Fruit fly (Drosophila melanogaster) whole organism, prepupa: Measurements from ENCODE around the gene CG32148.

Experiments used
- Blimp-1 ChIP-seq: fragments of 200-800 bp; sonication (Bioruptor generic); optimal IDR thresholded peaks from 3 replicates; lab custom pipeline; 2017; ENCODE audit warnings: missing biosample characterization, missing genetic modification characterization, mild to moderate bottlenecking, moderate library complexity, missing genetic modification reagents
- CG10669 ChIP-seq: fragments of 200-800 bp; sonication (Bioruptor generic); optimal IDR thresholded peaks from 3 replicates; lab custom pipeline; 2018; ENCODE audit warnings: missing biosample characterization, mild to moderate bottlenecking, missing genetic modification characterization, moderate library complexity
- CG11762 ChIP-seq: fragments of 200-800 bp; sonication (Bioruptor generic); optimal IDR thresholded peaks from 3 replicates; lab custom pipeline; 2016; ENCODE audit warnings: missing biosample characterization, missing genetic modification characterization; ENCODE audit not compliant: insufficient read depth
- CG1621 ChIP-seq: fragments of 200-800 bp; sonication (Bioruptor generic); optimal IDR thresholded peaks from 3 replicates; lab custom pipeline; 2018; ENCODE audit warnings: missing biosample characterization, mild to moderate bottlenecking, missing genetic modification characterization
- CG6163 ChIP-seq: fragments of 200-800 bp; sonication (Bioruptor generic); IDR thresholded peaks from 3 replicates; pipeline ENCODE4 v1.3.6; 2022; ENCODE audit warnings: missing biosample characterization, missing genetic modification characterization
- CG6854 ChIP-seq: fragments of 200-800 bp; sonication (Bioruptor generic); optimal IDR thresholded peaks from 2 replicates; lab custom pipeline; 2017; ENCODE audit warnings: missing biosample characterization, mild to moderate bottlenecking, missing genetic modification characterization
- CG9139 ChIP-seq: fragments of 200-800 bp; sonication (Bioruptor generic); optimal IDR thresholded peaks from 3 replicates; lab custom pipeline; 2017; ENCODE audit warnings: missing biosample characterization, mild to moderate bottlenecking, missing genetic modification characterization
- Gug ChIP-seq: fragments of 200-800 bp; sonication (Bioruptor generic); IDR thresholded peaks from 2 replicates; pipeline ENCODE4 v1.3.6; 2022; ENCODE audit warnings: missing biosample characterization, missing genetic modification characterization
- OdsH ChIP-seq: fragments of 200-800 bp; sonication (Bioruptor generic); optimal IDR thresholded peaks from 3 replicates; lab custom pipeline; 2016; ENCODE audit warnings: missing biosample characterization, missing genetic modification characterization
- Smox ChIP-seq: fragments of 200-800 bp; sonication (Bioruptor generic); optimal IDR thresholded peaks from 3 replicates; lab custom pipeline; 2016; ENCODE audit warnings: missing biosample characterization, missing genetic modification characterization
- dsx ChIP-seq: fragments of 200-800 bp; optimal IDR thresholded peaks from 3 replicates; lab custom pipeline; 2019; ENCODE audit warnings: missing biosample characterization, mild to moderate bottlenecking, missing genetic modification characterization, moderate library complexity; ENCODE audit not compliant: poor library complexity, severe bottlenecking
- lz ChIP-seq: fragments of 200-800 bp; sonication (Bioruptor generic); optimal IDR thresholded peaks from 3 replicates; lab custom pipeline; 2016; ENCODE audit warnings: missing biosample characterization, missing genetic modification characterization

DNA sequence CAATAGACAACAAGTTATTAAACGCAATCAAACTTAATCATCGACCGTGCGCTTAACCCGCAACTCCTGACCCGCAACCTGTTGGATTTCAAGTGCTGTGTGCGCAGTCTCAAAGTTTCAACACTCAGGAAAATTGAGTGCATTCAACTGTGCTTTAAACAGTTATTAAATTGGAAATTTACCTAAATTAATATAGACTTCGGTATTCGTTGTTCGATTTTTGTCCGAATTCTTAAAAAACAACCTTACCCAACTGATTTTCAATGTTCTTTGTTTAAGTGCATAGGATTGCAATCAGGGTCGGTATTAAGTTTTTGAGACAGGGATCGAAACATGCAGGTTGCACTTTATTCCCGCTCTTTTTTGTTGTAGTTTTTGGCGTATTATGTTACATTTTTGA is 18.2 kb upstream of the CG32148 start:
- peak; percentile 59 for TF ChIP-seq CG10669 (GFP tag; lab: Kevin White, UChicago)
- TF ChIP-seq CG9139 (GFP tag; lab: Kevin White, UChicago), result no peak
- no peak for TF ChIP-seq dsx (GFP tag; lab: Kevin White, UChicago)
- TF ChIP-seq CG6163 (GFP tag; lab: Robert Waterston, UW), result peak; percentile 82
- peak; percentile 34; the same call in 1 of the 2 replicates for TF ChIP-seq Gug (GFP tag; lab: Robert Waterston, UW)
- peak; percentile 59 for TF ChIP-seq CG11762
- peak; percentile 46 for TF ChIP-seq Smox (GFP tag; lab: Kevin White, UChicago)
- no peak for TF ChIP-seq OdsH (GFP tag; lab: Kevin White, UChicago)
- peak; percentile 55 for TF ChIP-seq lz (GFP tag; lab: Kevin White, UChicago)
- TF ChIP-seq CG1621, result peak; percentile 22
- TF ChIP-seq Blimp-1 (GFP tag; lab: Kevin White, UChicago), result no peak
- TF ChIP-seq CG6854 (GFP tag; lab: Kevin White, UChicago), result no peak
